Worm (Caenorhabditis elegans) whole organism, L3 larva: ENCODE results near the gene F28A10.7.

ENCODE experiments used
- nhr-237 ChIP-seq: fragments of 150-350 bp; optimal IDR thresholded peaks from 2 replicates; lab custom pipeline; 2014; ENCODE audit warnings: missing biosample characterization, missing genetic modification characterization
- unc-39 ChIP-seq: sonication (generic microtip); optimal IDR thresholded peaks from 4 replicates; lab custom pipeline; 2017; ENCODE audit warnings: missing biosample characterization, missing genetic modification characterization
- unc-62 ChIP-seq: fragments of 150-350 bp; sonication (generic microtip); optimal IDR thresholded peaks from 4 replicates; lab custom pipeline; 2014; ENCODE audit warnings: missing biosample characterization, missing genetic modification reagents, missing genetic modification characterization

DNA sequence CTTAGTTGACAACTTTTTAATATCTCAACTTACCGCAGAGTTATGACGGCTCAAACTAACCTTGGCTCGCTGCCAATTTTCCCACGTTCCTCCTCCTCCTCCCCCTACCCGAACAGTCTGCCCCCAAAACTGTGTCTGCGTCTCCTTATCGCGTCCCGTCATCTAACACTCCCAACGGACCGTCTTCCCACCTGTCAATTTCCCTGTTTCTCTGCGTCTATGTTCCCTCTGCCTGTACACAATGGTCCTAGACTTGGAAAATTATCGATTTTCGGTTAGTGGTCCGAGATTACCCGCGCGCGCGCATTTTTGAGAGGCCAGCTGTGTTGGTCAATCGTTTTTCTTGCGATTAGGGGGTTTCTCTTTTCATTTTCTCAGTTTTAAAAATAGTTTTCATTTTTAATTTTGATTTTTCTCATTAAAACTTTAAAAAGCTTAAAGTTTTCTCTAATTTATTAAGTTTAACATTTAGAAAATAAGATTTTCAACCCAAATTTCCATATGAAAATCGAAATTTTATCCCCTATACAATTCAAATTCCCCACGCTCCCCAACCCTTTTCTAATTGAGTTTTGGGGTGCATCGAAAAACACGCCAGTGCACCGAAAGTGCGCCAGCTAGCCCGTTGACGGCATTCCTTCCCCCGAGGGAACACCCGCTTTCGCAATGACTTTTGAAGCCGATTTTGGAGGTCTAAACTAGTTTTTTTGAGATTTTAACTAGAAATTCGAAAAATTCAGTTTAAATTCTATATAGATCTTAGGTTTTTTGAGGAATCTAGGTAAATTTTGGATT lies 27.7 kb upstream of the F28A10.7 start, which contains the start of gene alg-2:
- TF ChIP-seq unc-62 (GFP tag; lab: Kevin White, UChicago): no peak
- TF ChIP-seq unc-39 (tag; lab: Kevin White, UChicago): no peak
- no peak for TF ChIP-seq nhr-237 (tag; lab: Kevin White, UChicago)
